Worm (Caenorhabditis elegans): ENCODE data around the gene lipl-3.

ce11 chrV:568105-568504 is 44.1 kb upstream of the lipl-3 start, which contains the start of gene sri-72:
- no peak for TF ChIP-seq duxl-1 (tag; optimal IDR thresholded peaks at IDR 0.05; ENCODE audit: poor library complexity)
- TF ChIP-seq unc-130 (GFP tag; optimal IDR thresholded peaks at IDR 0.05), result no peak
- no peak for TF ChIP-seq gei-8 (GFP tag; optimal IDR thresholded peaks at IDR 0.05)
- TF ChIP-seq nhr-111 (GFP tag; optimal IDR thresholded peaks at IDR 0.05), result no peak
